Fruit fly (Drosophila melanogaster) whole organism, embryonic: Measurements from ENCODE around the gene CG4328.
A peak's percentile ranks its signal among the peaks of the same experiment; 100 is the strongest.

Experiments used
- ATbp ChIP-seq: fragments of 200-800 bp; sonication (Bioruptor generic); optimal IDR thresholded peaks from 2 replicates; lab custom pipeline; 2017; ENCODE audit warnings: missing biosample characterization, mild to moderate bottlenecking, missing genetic modification characterization, missing genetic modification reagents
- Bgb ChIP-seq: fragments of 200-800 bp; sonication (Bioruptor generic); IDR thresholded peaks from 2 replicates; pipeline ENCODE4 v1.3.6; 2022; ENCODE audit warnings: missing biosample characterization, missing genetic modification characterization; ENCODE audit not compliant: partially characterized antibody
- Blimp-1 ChIP-seq: fragments of 200-800 bp; sonication (Bioruptor generic); optimal IDR thresholded peaks from 3 replicates; lab custom pipeline; 2018; ENCODE audit warnings: missing biosample characterization, missing genetic modification characterization, mild to moderate bottlenecking, moderate library complexity, missing genetic modification reagents
- Bteb2 ChIP-seq: fragments of 200-800 bp; sonication (Bioruptor generic); optimal IDR thresholded peaks from 2 replicates; lab custom pipeline; 2016; ENCODE audit warnings: missing biosample characterization, missing genetic modification characterization
- CG11504 ChIP-seq: fragments of 200-800 bp; sonication (Bioruptor generic); optimal IDR thresholded peaks from 3 replicates; lab custom pipeline; 2019; ENCODE audit warnings: missing biosample characterization, mild to moderate bottlenecking, missing genetic modification characterization, moderate library complexity
- CG12236 ChIP-seq: fragments of 200-800 bp; sonication (Bioruptor generic); optimal IDR thresholded peaks from 2 replicates; lab custom pipeline; 2016; ENCODE audit warnings: missing biosample characterization, missing genetic modification characterization
- CG13424 ChIP-seq: fragments of 200-800 bp; sonication (Bioruptor generic); optimal IDR thresholded peaks from 2 replicates; lab custom pipeline; 2019; ENCODE audit warnings: missing biosample characterization, mild to moderate bottlenecking, missing genetic modification characterization, moderate library complexity
- CG14050 ChIP-seq: fragments of 200-800 bp; sonication (Bioruptor generic); IDR thresholded peaks from 3 replicates; pipeline ENCODE4 v1.3.6; 2022; ENCODE audit warnings: missing biosample characterization, missing genetic modification characterization
- CG17328 ChIP-seq: fragments of 200-800 bp; sonication (Bioruptor generic); IDR thresholded peaks from 2 replicates; pipeline ENCODE4 v1.3.6; 2022; ENCODE audit warnings: missing biosample characterization, missing genetic modification characterization
- CG17361 ChIP-seq: fragments of 200-800 bp; sonication (Bioruptor generic); IDR thresholded peaks from 3 replicates; pipeline ENCODE4 v1.3.6; 2022; ENCODE audit warnings: missing biosample characterization, missing genetic modification characterization
- CG17385 ChIP-seq: fragments of 200-800 bp; sonication (Bioruptor generic); optimal IDR thresholded peaks from 3 replicates; lab custom pipeline; 2018; ENCODE audit warnings: missing biosample characterization, mild to moderate bottlenecking, missing genetic modification characterization
- CG17612 ChIP-seq: fragments of 200-800 bp; sonication (Bioruptor generic); IDR thresholded peaks from 2 replicates; pipeline ENCODE4 v1.3.6; 2022; ENCODE audit warnings: missing biosample characterization, missing genetic modification characterization
- CG18619 ChIP-seq: fragments of 200-800 bp; sonication (Bioruptor generic); optimal IDR thresholded peaks from 3 replicates; lab custom pipeline; 2017; ENCODE audit warnings: missing biosample characterization, mild to moderate bottlenecking, missing genetic modification characterization
- CG30403 ChIP-seq: fragments of 200-800 bp; sonication (Bioruptor generic); optimal IDR thresholded peaks from 3 replicates; lab custom pipeline; 2016; ENCODE audit warnings: missing biosample characterization, missing genetic modification characterization
- CG3163 ChIP-seq: fragments of 200-800 bp; sonication (Bioruptor generic); optimal IDR thresholded peaks from 3 replicates; lab custom pipeline; 2016; ENCODE audit warnings: missing biosample characterization, missing genetic modification characterization
- CG4328 ChIP-seq: fragments of 200-800 bp; sonication (Bioruptor generic); optimal IDR thresholded peaks from 3 replicates; lab custom pipeline; 2017; ENCODE audit warnings: missing biosample characterization, missing genetic modification reagents, missing genetic modification characterization
- CG6654 ChIP-seq: fragments of 200-800 bp; sonication (Bioruptor generic); optimal IDR thresholded peaks from 2 replicates; lab custom pipeline; 2017; ENCODE audit warnings: missing biosample characterization, mild to moderate bottlenecking, missing genetic modification characterization
- CG6854 ChIP-seq: fragments of 200-800 bp; sonication (Bioruptor generic); optimal IDR thresholded peaks from 3 replicates; lab custom pipeline; 2017; ENCODE audit warnings: missing biosample characterization, mild to moderate bottlenecking, missing genetic modification characterization
- CG7271 ChIP-seq: fragments of 200-800 bp; sonication (Bioruptor generic); optimal IDR thresholded peaks from 2 replicates; lab custom pipeline; 2018; ENCODE audit warnings: missing biosample characterization, mild to moderate bottlenecking, missing genetic modification characterization, moderate library complexity
- CG8924 ChIP-seq: fragments of 200-800 bp; optimal IDR thresholded peaks from 3 replicates; lab custom pipeline; 2019; ENCODE audit warnings: missing biosample characterization, mild to moderate bottlenecking, missing genetic modification characterization, moderate library complexity
- CG9727 ChIP-seq: fragments of 200-800 bp; sonication (Bioruptor generic); optimal IDR thresholded peaks from 3 replicates; lab custom pipeline; 2017; ENCODE audit warnings: missing biosample characterization, mild to moderate bottlenecking, missing genetic modification characterization
- CG9817 ChIP-seq: fragments of 200-800 bp; sonication (Bioruptor generic); optimal IDR thresholded peaks from 2 replicates; lab custom pipeline; 2018; ENCODE audit warnings: missing biosample characterization, mild to moderate bottlenecking, missing genetic modification characterization, moderate library complexity
- CHES-1-like ChIP-seq: fragments of 200-800 bp; sonication (Bioruptor generic); optimal IDR thresholded peaks from 2 replicates; lab custom pipeline; 2016; ENCODE audit warnings: missing biosample characterization, missing genetic modification characterization
- Eip74EF ChIP-seq, 2 experiments: fragments of 200-800 bp in 1 of 2; fragments of >200 bp in 1 of 2; sonication (Bioruptor generic) in 1 of 2; optimal IDR thresholded peaks; 2 replicates each; lab custom pipeline; 2017 to 2019; ENCODE audit warnings: missing biosample characterization in 2 of 2, missing genetic modification characterization in 2 of 2, mild to moderate bottlenecking in 1 of 2, moderate library complexity in 1 of 2
- Fer1 ChIP-seq: fragments of 200-800 bp; sonication (Bioruptor generic); optimal IDR thresholded peaks from 2 replicates; lab custom pipeline; 2017; ENCODE audit warnings: missing biosample characterization, mild to moderate bottlenecking, missing genetic modification characterization
- H2.0 ChIP-seq: fragments of 200-800 bp; sonication (Bioruptor generic); IDR thresholded peaks from 2 replicates; pipeline ENCODE4 v1.3.6; 2022; ENCODE audit warnings: missing biosample characterization, missing genetic modification characterization
- HHEX ChIP-seq: fragments of 200-800 bp; sonication (Bioruptor generic); optimal IDR thresholded peaks from 3 replicates; lab custom pipeline; 2017; ENCODE audit warnings: missing biosample characterization, mild to moderate bottlenecking, missing genetic modification characterization, missing genetic modification reagents
- NK7.1 ChIP-seq: fragments of 200-800 bp; sonication (Bioruptor generic); optimal IDR thresholded peaks from 3 replicates; lab custom pipeline; 2016; ENCODE audit warnings: missing biosample characterization, missing genetic modification characterization
- Nf-YC ChIP-seq: fragments of 200-800 bp; optimal IDR thresholded peaks from 3 replicates; lab custom pipeline; 2019; ENCODE audit warnings: missing biosample characterization, mild to moderate bottlenecking, missing genetic modification characterization, moderate library complexity
- Spps ChIP-seq: fragments of 200-800 bp; sonication (Bioruptor generic); optimal IDR thresholded peaks from 2 replicates; lab custom pipeline; 2018; ENCODE audit warnings: missing biosample characterization, mild to moderate bottlenecking, missing genetic modification characterization
- Sry-β ChIP-seq: fragments of 200-800 bp; sonication (Bioruptor generic); optimal IDR thresholded peaks from 2 replicates; lab custom pipeline; 2018; ENCODE audit warnings: missing biosample characterization, mild to moderate bottlenecking, missing genetic modification characterization, moderate library complexity
- ato ChIP-seq: fragments of 200-800 bp; sonication (Bioruptor generic); IDR thresholded peaks from 2 replicates; pipeline ENCODE4 v1.3.6; 2022; ENCODE audit warnings: missing biosample characterization, missing genetic modification characterization; ENCODE audit not compliant: partially characterized antibody
- ci ChIP-seq: fragments of 200-800 bp; sonication (Bioruptor generic); IDR thresholded peaks from 3 replicates; pipeline ENCODE4 v1.3.6; 2022; ENCODE audit warnings: missing biosample characterization, missing genetic modification characterization
- cwo ChIP-seq: fragments of 200-800 bp; sonication (Bioruptor generic); optimal IDR thresholded peaks from 3 replicates; lab custom pipeline; 2017; ENCODE audit warnings: missing biosample characterization, missing genetic modification characterization, mild to moderate bottlenecking, moderate library complexity, missing genetic modification reagents
- dmrt99B ChIP-seq: fragments of 200-800 bp; sonication (Bioruptor generic); optimal IDR thresholded peaks from 2 replicates; lab custom pipeline; 2018; ENCODE audit warnings: missing biosample characterization, mild to moderate bottlenecking, missing genetic modification characterization, moderate library complexity
- dysf ChIP-seq: fragments of 200-800 bp; sonication (Bioruptor generic); IDR thresholded peaks from 3 replicates; pipeline ENCODE4 v1.3.6; 2022; ENCODE audit warnings: missing biosample characterization, missing genetic modification characterization
- ems ChIP-seq: fragments of 200-800 bp; sonication (Bioruptor generic); optimal IDR thresholded peaks from 3 replicates; lab custom pipeline; 2016; ENCODE audit warnings: missing biosample characterization, missing genetic modification characterization
- inv ChIP-seq: fragments of 200-800 bp; sonication (Bioruptor generic); IDR thresholded peaks from 2 replicates; pipeline ENCODE4 v1.3.6; 2022; ENCODE audit warnings: missing biosample characterization, missing genetic modification characterization; ENCODE audit not compliant: partially characterized antibody
- ken ChIP-seq: fragments of 200-800 bp; sonication (Bioruptor generic); IDR thresholded peaks from 3 replicates; pipeline ENCODE4 v1.3.6; 2022; ENCODE audit warnings: missing biosample characterization, missing genetic modification characterization
- lbe ChIP-seq: fragments of 200-800 bp; sonication (Bioruptor generic); optimal IDR thresholded peaks from 2 replicates; lab custom pipeline; 2016; ENCODE audit warnings: missing biosample characterization, mild to moderate bottlenecking, missing genetic modification characterization
- prd ChIP-seq, 3 experiments: fragments of >200 bp in 2 of 3; fragments of 200-800 bp in 1 of 3; sonication (Bioruptor generic) in 1 of 3; optimal IDR thresholded peaks in 2 of 3; IDR thresholded peaks in 1 of 3; 2 replicates in 2 of 3; 3 replicates in 1 of 3; pipeline versions ENCODE4 v1.3.6 to Lab custom; 2017 to 2022; ENCODE audit warnings: missing biosample characterization in 1 of 3, missing genetic modification characterization in 1 of 3
- sd ChIP-seq: fragments of 200-800 bp; sonication (Bioruptor generic); optimal IDR thresholded peaks from 3 replicates; lab custom pipeline; 2018; ENCODE audit warnings: missing biosample characterization, mild to moderate bottlenecking, missing genetic modification characterization, moderate library complexity
- slp2 ChIP-seq: fragments of 200-800 bp; sonication (Bioruptor generic); optimal IDR thresholded peaks from 2 replicates; lab custom pipeline; 2016; ENCODE audit warnings: missing biosample characterization, missing genetic modification characterization
- sob ChIP-seq: fragments of 200-800 bp; sonication (Bioruptor generic); IDR thresholded peaks from 2 replicates; pipeline ENCODE4 v1.3.6; 2022; ENCODE audit warnings: missing biosample characterization, missing genetic modification characterization
- sqz ChIP-seq: fragments of 200-800 bp; sonication (Bioruptor generic); optimal IDR thresholded peaks from 3 replicates; lab custom pipeline; 2018; ENCODE audit warnings: missing biosample characterization, mild to moderate bottlenecking, missing genetic modification characterization
- stwl ChIP-seq: fragments of 200-800 bp; sonication (Bioruptor generic); optimal IDR thresholded peaks from 3 replicates; lab custom pipeline; 2018; ENCODE audit warnings: missing biosample characterization, mild to moderate bottlenecking, missing genetic modification characterization, moderate library complexity
- vfl ChIP-seq: fragments of 200-800 bp; sonication (Bioruptor generic); optimal IDR thresholded peaks from 2 replicates; lab custom pipeline; 2016; ENCODE audit warnings: missing biosample characterization, missing genetic modification characterization
- zen ChIP-seq: fragments of 200-800 bp; sonication (Bioruptor generic); optimal IDR thresholded peaks from 3 replicates; lab custom pipeline; 2018; ENCODE audit warnings: missing biosample characterization, mild to moderate bottlenecking, missing genetic modification characterization, moderate library complexity
- zfh1 ChIP-seq: fragments of 200-800 bp; sonication (Bioruptor generic); IDR thresholded peaks from 3 replicates; pipeline ENCODE4 v1.3.6; 2022; ENCODE audit warnings: missing biosample characterization, missing genetic modification characterization

CG4328 gene

dm6 chr3L:12271195-12271618 lies 24.7 kb downstream of the CG4328 start, which contains the start of gene Pbgs (continued):
- TF ChIP-seq zfh1 (GFP tag; lab: Robert Waterston, UW) (peak; percentile 40; the same call in 1 of the 3 replicates), Eip74EF (GFP tag; optimal IDR thresholded peaks at IDR 0.05; lab: Kevin White, UChicago) (peak in 1 of 2 experiments; percentile 45), sob (GFP tag; lab: Robert Waterston, UW) (peak; percentile 67), CG7271 (tag; lab: Kevin White, UChicago) (peak; percentile 72), CG17361 (GFP tag; lab: Robert Waterston, UW) (peak; percentile 76), CG11504 (peak; percentile 78), CG3163 (no peak), CG4328 (GFP tag; lab: Kevin White, UChicago) (peak; percentile 28), slp2 (no peak), prd (optimal IDR thresholded peaks at IDR 0.05; lab: Kevin White, UChicago) (no peak), prd (GFP tag; IDR thresholded peaks at IDR 0.05; lab: Robert Waterston, UW) (peak; percentile 50; the same call in 1 of the 3 replicates), ATbp (GFP tag; lab: Kevin White, UChicago) (peak; percentile 34), Fer1 (GFP tag; lab: Kevin White, UChicago) (peak; percentile 69), ci (peak; percentile 76), CG13424 (tag; lab: Kevin White, UChicago) (peak; percentile 40), CG17612 (GFP tag; lab: Robert Waterston, UW) (no peak), Bteb2 (GFP tag; lab: Kevin White, UChicago) (no peak), ken (peak; percentile 46; the same call in 1 of the 3 replicates), CG8924 (tag; lab: Kevin White, UChicago) (peak; percentile 76), CG30403 (GFP tag; lab: Kevin White, UChicago) (peak; percentile 36), Spps (tag; lab: Kevin White, UChicago) (peak; percentile 60), vfl (GFP tag; lab: Kevin White, UChicago) (no peak), dmrt99B (tag; lab: Kevin White, UChicago) (peak; percentile 72), CHES-1-like (no peak), Bgb (GFP tag; lab: Robert Waterston, UW) (peak; percentile 24; the same call in 1 of the 2 replicates), sd (tag; lab: Kevin White, UChicago) (no peak), CG17328 (peak; percentile 68), CG12236 (GFP tag; lab: Kevin White, UChicago) (no peak), CG6654 (GFP tag; lab: Kevin White, UChicago) (no peak), CG9727 (peak; percentile 62), dysf (GFP tag; lab: Robert Waterston, UW) (peak; percentile 55; the same call in 2 of the 3 replicates), ato (GFP tag; lab: Robert Waterston, UW) (0 out of 2 replicates have a peak, but pooled peaks have one; percentile 24), stwl (tag; lab: Kevin White, UChicago) (peak; percentile 29), Nf-YC (tag; lab: Kevin White, UChicago) (peak; percentile 73), Sry-β (GFP tag; lab: Kevin White, UChicago) (no peak), CG18619 (GFP tag; lab: Kevin White, UChicago) (no peak), sqz (GFP tag; lab: Kevin White, UChicago) (peak; percentile 28), NK7.1 (no peak), ems (peak; percentile 7), CG17385 (GFP tag; lab: Kevin White, UChicago) (peak; percentile 26), lbe (GFP tag; lab: Kevin White, UChicago) (peak; percentile 38), CG9817 (tag; lab: Kevin White, UChicago) (peak; percentile 21), CG14050 (GFP tag; lab: Robert Waterston, UW) (peak; percentile 19; the same call in 1 of the 3 replicates), inv (GFP tag; lab: Robert Waterston, UW) (peak; percentile 13; the same call in 1 of the 2 replicates), Blimp-1 (GFP tag; lab: Kevin White, UChicago) (peak; percentile 59), CG6854 (GFP tag; lab: Kevin White, UChicago) (no peak), zen (peak; percentile 59), cwo (GFP tag; lab: Kevin White, UChicago) (peak; percentile 6), H2.0 (peak; percentile 20), HHEX (GFP tag; lab: Kevin White, UChicago) (peak; percentile 59)
